Worm (Caenorhabditis elegans): Measurements from ENCODE around the gene Y53F4B.24.

Y53F4B.24 gene

ce11 chrII:15165681-15166235, 31.5 kb upstream of the Y53F4B.24 start, which contains the start of gene gst-27 (continued):
- TF ChIP-seq madf-8 (GFP tag; conservative IDR thresholded peaks at IDR 0.05), result peak; percentile 46
- peak; percentile 95 for TF ChIP-seq nhr-90 (tag; optimal IDR thresholded peaks at IDR 0.05)
- peak in 1 of 3 experiments; percentile 86 for TF ChIP-seq lin-35 (GFP tag; optimal IDR thresholded peaks at IDR 0.05)
- TF ChIP-seq F10E7.11 (tag; optimal IDR thresholded peaks at IDR 0.05), result peak; percentile 31
- TF ChIP-seq F37B4.10 (GFP tag; IDR thresholded peaks at IDR 0.05), result no peak
- TF ChIP-seq F23B12.7 (tag; optimal IDR thresholded peaks at IDR 0.05; ENCODE audit: insufficient read depth), result peak; percentile 97
- TF ChIP-seq C06A6.2 (GFP tag; conservative IDR thresholded peaks at IDR 0.05), result 0 out of 2 replicates have a peak, but pooled peaks have one; percentile 34
- TF ChIP-seq mes-4 (tag; optimal IDR thresholded peaks at IDR 0.05), result peak; percentile 89
- TF ChIP-seq akir-1 (GFP tag; optimal IDR thresholded peaks at IDR 0.05), result peak; percentile 23
- peak; percentile 89 for TF ChIP-seq T07F8.4 (tag; optimal IDR thresholded peaks at IDR 0.05)
- TF ChIP-seq ztf-18 (tag; optimal IDR thresholded peaks at IDR 0.05), result peak; percentile 76
- TF ChIP-seq ccch-3 (GFP tag; optimal IDR thresholded peaks at IDR 0.05), result peak; percentile 55
- TF ChIP-seq F57C9.4 (tag; optimal IDR thresholded peaks at IDR 0.05), result peak; percentile 39
- TF ChIP-seq mxl-1 (tag; optimal IDR thresholded peaks at IDR 0.05), result peak; percentile 87
- TF ChIP-seq ztf-6 (GFP tag; IDR thresholded peaks at IDR 0.05), result peak; percentile 54; the same call in 1 of the 2 replicates
- TF ChIP-seq T26A5.8 (tag; optimal IDR thresholded peaks at IDR 0.05), result peak; percentile 22
- TF ChIP-seq F39B2.1 (GFP tag; IDR thresholded peaks at IDR 0.05), result no peak
- peak; percentile 83 for TF ChIP-seq snpc-3.4 (tag; optimal IDR thresholded peaks at IDR 0.05)
- peak; percentile 74 for TF ChIP-seq madf-6 (GFP tag; IDR thresholded peaks at IDR 0.05)
- 0 out of 2 replicates have a peak, but pooled peaks have one; percentile 72 for TF ChIP-seq nhr-120 (GFP tag; IDR thresholded peaks at IDR 0.05)
- TF ChIP-seq snpc-1.3 (tag; optimal IDR thresholded peaks at IDR 0.05; ENCODE audit: insufficient read depth), result peak; percentile 95
- TF ChIP-seq sdz-38 (tag; optimal IDR thresholded peaks at IDR 0.05), result no peak
- TF ChIP-seq lsl-1 (GFP tag; optimal IDR thresholded peaks at IDR 0.05), result peak; percentile 57
- peak; percentile 95 for TF ChIP-seq ZK185.1 (tag; optimal IDR thresholded peaks at IDR 0.05; ENCODE audit: poor library complexity, severe bottlenecking)
- TF ChIP-seq pha-4 (tag; optimal IDR thresholded peaks at IDR 0.05), result no peak
- TF ChIP-seq B0336.3 (GFP tag; IDR thresholded peaks at IDR 0.05), result peak; percentile 87
- peak; percentile 72 for TF ChIP-seq hsf-1 (GFP tag; IDR thresholded peaks at IDR 0.05)
- peak; percentile 36; the same call in 1 of the 2 replicates for TF ChIP-seq madf-3 (GFP tag; IDR thresholded peaks at IDR 0.05)
- TF ChIP-seq ztf-25 (GFP tag; IDR thresholded peaks at IDR 0.05), result peak; percentile 91
- 0 out of 2 replicates have a peak, but pooled peaks have one; percentile 35 for TF ChIP-seq F33H1.4 (GFP tag; IDR thresholded peaks at IDR 0.05)
- TF ChIP-seq lin-40 (tag; optimal IDR thresholded peaks at IDR 0.05), result peak; percentile 89
- peak; percentile 34 for TF ChIP-seq ztf-3 (GFP tag; optimal IDR thresholded peaks at IDR 0.05)
- peak; percentile 67 for TF ChIP-seq F22D6.2 (tag; optimal IDR thresholded peaks at IDR 0.05)
- TF ChIP-seq lsy-27 (tag; optimal IDR thresholded peaks at IDR 0.05; ENCODE audit: borderline replicate concordance, insufficient read depth), result peak; percentile 41
- TF ChIP-seq sptf-2 (GFP tag; optimal IDR thresholded peaks at IDR 0.05), result peak; percentile 73
- TF ChIP-seq let-526 (GFP tag; IDR thresholded peaks at IDR 0.05), result peak; percentile 72; the same call in 1 of the 2 replicates
- TF ChIP-seq fkh-3 (tag; optimal IDR thresholded peaks at IDR 0.05), result peak; percentile 77
- TF ChIP-seq Y56A3A.18 (GFP tag; IDR thresholded peaks at IDR 0.05), result peak; percentile 85
- peak; percentile 76 for TF ChIP-seq tlf-1 (GFP tag; optimal IDR thresholded peaks at IDR 0.05)
- TF ChIP-seq hrde-1 (tag; optimal IDR thresholded peaks at IDR 0.05; ENCODE audit: borderline replicate concordance), result peak; percentile 79
- peak; percentile 84 for TF ChIP-seq ceh-40 (GFP tag; IDR thresholded peaks at IDR 0.05)
- peak; percentile 72; the same call in 1 of the 2 replicates for TF ChIP-seq hmg-20 (GFP tag; IDR thresholded peaks at IDR 0.05)
- TF ChIP-seq K12H6.12 (tag; optimal IDR thresholded peaks at IDR 0.05), result peak; percentile 82
- 0 out of 2 replicates have a peak, but pooled peaks have one; percentile 63 for TF ChIP-seq bed-2 (GFP tag; IDR thresholded peaks at IDR 0.05)
- peak; percentile 71 for TF ChIP-seq hmg-1.2 (GFP tag; IDR thresholded peaks at IDR 0.05)
- peak; percentile 24 to 56 for TF ChIP-seq let-607 (tag; optimal IDR thresholded peaks at IDR 0.05)

All from whole organism, young adult.